Worm (Caenorhabditis elegans): ENCODE results near the gene W06D12.6.

- TF ChIP-seq ama-1 (optimal IDR thresholded peaks at IDR 0.05): no peak
- TF ChIP-seq sox-4 (tag; optimal IDR thresholded peaks at IDR 0.05): no peak
- TF ChIP-seq pqm-1 (tag; optimal IDR thresholded peaks at IDR 0.05): peak; percentile 94
- TF ChIP-seq nhr-76 (tag; optimal IDR thresholded peaks at IDR 0.05): no peak
These were observed 46.7 kb upstream of the W06D12.6 start, which contains the start of gene fbxa-108 for ce11 chrV:17659228-17659627.
